Fruit fly (Drosophila melanogaster): ENCODE results near the gene PolZ2.

- TF ChIP-seq MBD-R2 (GFP tag; IDR thresholded peaks at IDR 0.05) (peak; percentile 88), CG9932 (GFP tag; IDR thresholded peaks at IDR 0.05) (no peak), CG12769 (tag; optimal IDR thresholded peaks at IDR 0.05) (no peak), Lpt (GFP tag; optimal IDR thresholded peaks at IDR 0.05) (no peak)
These were observed 23.9 kb upstream of the PolZ2 start, which contains the start of the genes CG14671 and CG12746 for dm6 chr3R:5564775-5565190.

Data from whole organism, embryonic.